Fruit fly (Drosophila melanogaster) whole organism, embryonic: ENCODE measurements around the gene CG31924.

Experiments used
- CG10543 ChIP-seq: fragments of 200-800 bp; sonication (Bioruptor generic); optimal IDR thresholded peaks from 3 replicates; lab custom pipeline; 2017; ENCODE audit warnings: missing biosample characterization, mild to moderate bottlenecking, missing genetic modification characterization, moderate library complexity
- CG17359 ChIP-seq: fragments of 200-800 bp; sonication (Bioruptor generic); optimal IDR thresholded peaks from 3 replicates; lab custom pipeline; 2018; ENCODE audit warnings: missing biosample characterization, mild to moderate bottlenecking, missing genetic modification characterization, moderate library complexity
- CG43689 ChIP-seq: fragments of 200-800 bp; sonication (Bioruptor generic); IDR thresholded peaks from 2 replicates; pipeline ENCODE4 v1.3.6; 2022; ENCODE audit warnings: missing biosample characterization, missing genetic modification characterization
- CG4730 ChIP-seq: fragments of 200-800 bp; sonication (Bioruptor generic); IDR thresholded peaks from 2 replicates; pipeline ENCODE4 v1.3.6; 2022; ENCODE audit warnings: missing biosample characterization, missing genetic modification characterization
- GATAe ChIP-seq: fragments of 200-800 bp; sonication (Bioruptor generic); conservative IDR thresholded peaks from 2 replicates; pipeline ENCODE4 v1.3.6; 2022; ENCODE audit warnings: missing biosample characterization, missing genetic modification characterization
- gcm ChIP-seq: fragments of 200-800 bp; sonication (Bioruptor generic); optimal IDR thresholded peaks from 2 replicates; lab custom pipeline; 2019; ENCODE audit warnings: missing biosample characterization, mild to moderate bottlenecking, missing genetic modification characterization, moderate library complexity
- pzg ChIP-seq: fragments of 200-800 bp; sonication (Bioruptor generic); optimal IDR thresholded peaks from 3 replicates; lab custom pipeline; 2018; ENCODE audit warnings: missing biosample characterization, mild to moderate bottlenecking, missing genetic modification characterization, moderate library complexity
- run ChIP-seq: fragments of 200-800 bp; sonication (Bioruptor generic); optimal IDR thresholded peaks from 3 replicates; lab custom pipeline; 2018; ENCODE audit warnings: missing biosample characterization, mild to moderate bottlenecking, missing genetic modification characterization
- slp2 ChIP-seq: fragments of 200-800 bp; sonication (Bioruptor generic); optimal IDR thresholded peaks from 2 replicates; lab custom pipeline; 2016; ENCODE audit warnings: missing biosample characterization, missing genetic modification characterization

DNA sequence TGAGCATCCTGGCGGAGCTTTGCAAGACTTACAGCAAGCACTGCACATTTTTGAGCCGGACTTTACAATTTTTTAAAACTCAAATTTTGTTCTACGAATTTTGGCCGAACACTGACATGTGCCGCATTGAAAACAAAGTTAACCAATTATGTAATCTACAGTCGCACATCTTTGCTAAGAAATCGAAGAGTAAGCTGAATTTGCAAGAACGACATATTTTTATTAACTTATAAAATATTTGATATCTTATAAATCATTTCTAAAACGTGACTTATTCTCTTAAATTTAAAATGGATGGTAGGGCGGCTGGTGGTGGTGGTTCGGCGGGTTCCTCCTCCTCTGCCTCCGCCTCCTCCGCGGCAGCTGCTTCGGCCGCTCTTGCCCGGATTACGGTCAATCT, 2.0 kb downstream of the CG31924 start, which contains the start of gene CG5556:
- TF ChIP-seq gcm (GFP tag; lab: Kevin White, UChicago) (no peak), run (tag; lab: Kevin White, UChicago) (no peak), GATAe (GFP tag; lab: Robert Waterston, UW) (no peak), CG4730 (no peak), CG10543 (GFP tag; lab: Kevin White, UChicago) (no peak), slp2 (GFP tag; lab: Kevin White, UChicago) (no peak), CG43689 (no peak), pzg (GFP tag; lab: Kevin White, UChicago) (no peak), CG17359 (tag; lab: Kevin White, UChicago) (no peak)
